Fruit fly (Drosophila melanogaster): ENCODE results near the gene vls.

The vls gene

dm6 chr2L:20097105-20097631, 31.7 kb upstream of the vls start, which contains the start of the genes mRpS18B and Kua (continued):
- TF ChIP-seq CG6654 (GFP tag; optimal IDR thresholded peaks at IDR 0.05) = peak; percentile 17
- TF ChIP-seq sqz (GFP tag; optimal IDR thresholded peaks at IDR 0.05) = no peak
- TF ChIP-seq CG11696 (GFP tag; IDR thresholded peaks at IDR 0.05) = no peak
- TF ChIP-seq CG9876 (GFP tag; optimal IDR thresholded peaks at IDR 0.05) = no peak
- TF ChIP-seq MESR4 (GFP tag; optimal IDR thresholded peaks at IDR 0.05) = peak; percentile 40
- no peak for TF ChIP-seq p53 (GFP tag; optimal IDR thresholded peaks at IDR 0.05)
- TF ChIP-seq ham (GFP tag; IDR thresholded peaks at IDR 0.05) = no peak
- TF ChIP-seq CG4854 (GFP tag; optimal IDR thresholded peaks at IDR 0.05) = no peak
- peak; percentile 62 for TF ChIP-seq NfI (GFP tag; optimal IDR thresholded peaks at IDR 0.05)
- no peak for TF ChIP-seq cad (GFP tag; optimal IDR thresholded peaks at IDR 0.05)
- peak; percentile 55 for TF ChIP-seq Hr3 (GFP tag; optimal IDR thresholded peaks at IDR 0.05)

DNA sequence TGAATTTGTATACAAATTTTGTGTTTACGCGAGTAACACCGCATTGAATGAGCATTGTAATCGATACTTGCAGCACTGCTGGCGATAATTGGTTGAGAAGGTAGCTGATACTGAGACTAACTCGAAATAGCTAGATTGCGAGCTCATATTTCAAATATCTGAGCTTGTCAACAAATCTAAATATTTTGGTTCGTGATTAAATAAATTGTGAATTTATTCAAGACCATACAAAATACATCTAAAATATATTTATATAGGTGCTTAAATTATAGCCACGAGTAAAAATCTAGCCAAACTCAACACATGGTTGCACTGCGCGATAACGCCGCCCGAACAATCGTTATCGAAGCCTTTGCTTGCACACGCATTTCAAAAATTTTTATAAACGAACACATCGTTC, 28.3 kb upstream of the vls start, which contains the start of the genes Taf13 and nesd:
Gene Taf13 (minus strand): TSS at position 56 of the 400 bp plus-strand sequence.
Gene nesd (plus strand): TSS at position 179 of the 400 bp plus-strand sequence.
- TF ChIP-seq CG34376 (GFP tag; optimal IDR thresholded peaks at IDR 0.05) = peak; percentile 19
- no peak for TF ChIP-seq fd3F (GFP tag; optimal IDR thresholded peaks at IDR 0.05)
- no peak; the same call in 1 of the 2 replicates for TF ChIP-seq Adf1 (GFP tag; IDR thresholded peaks at IDR 0.05)
- peak; percentile 76 for TF ChIP-seq pzg (GFP tag; optimal IDR thresholded peaks at IDR 0.05)
- TF ChIP-seq tll (GFP tag; optimal IDR thresholded peaks at IDR 0.05) = peak; percentile 2 to 93
- peak; percentile 46 for TF ChIP-seq dmrt11E (tag; optimal IDR thresholded peaks at IDR 0.05)
- TF ChIP-seq ham (GFP tag; IDR thresholded peaks at IDR 0.05) = no peak
- TF ChIP-seq nmo (GFP tag; optimal IDR thresholded peaks at IDR 0.05) = peak; percentile 79
- TF ChIP-seq CG3995 (GFP tag; optimal IDR thresholded peaks at IDR 0.05) = peak; percentile 39
- peak; percentile 46 for TF ChIP-seq slbo (GFP tag; IDR thresholded peaks at IDR 0.05)
- peak; percentile 64 for TF ChIP-seq Max (GFP tag; optimal IDR thresholded peaks at IDR 0.05)
- TF ChIP-seq CG9437 (GFP tag; optimal IDR thresholded peaks at IDR 0.05) = peak; percentile 35
- TF ChIP-seq CG30403 (GFP tag; optimal IDR thresholded peaks at IDR 0.05) = peak; percentile 62
- TF ChIP-seq dysf (GFP tag; IDR thresholded peaks at IDR 0.05) = peak; percentile 44; the same call in 1 of the 3 replicates
- TF ChIP-seq bowl (GFP tag; IDR thresholded peaks at IDR 0.05) = no peak
- TF ChIP-seq Hr51 (GFP tag; optimal IDR thresholded peaks at IDR 0.05) = peak; percentile 25 to 40
- TF ChIP-seq CG10366 (GFP tag; IDR thresholded peaks at IDR 0.05) = no peak
- no peak for TF ChIP-seq pan (optimal IDR thresholded peaks at IDR 0.05)
- no peak for TF ChIP-seq pan (GFP tag; optimal IDR thresholded peaks at IDR 0.05 in 1 of 2, IDR thresholded peaks at IDR 0.05 in 1 of 2)
- peak; percentile 58; the same call in 1 of the 2 replicates for TF ChIP-seq CG2129 (GFP tag; IDR thresholded peaks at IDR 0.05; ENCODE audit: partially characterized antibody)
- no peak for TF ChIP-seq CG3838 (GFP tag; optimal IDR thresholded peaks at IDR 0.05)
- no peak for TF ChIP-seq CG10274 (GFP tag; optimal IDR thresholded peaks at IDR 0.05)
- peak; percentile 69 for TF ChIP-seq Sry-δ (GFP tag; optimal IDR thresholded peaks at IDR 0.05)
- peak; percentile 56 for TF ChIP-seq CG6689 (GFP tag; IDR thresholded peaks at IDR 0.05)
- TF ChIP-seq klu (GFP tag; IDR thresholded peaks at IDR 0.05) = no peak
- no peak for TF ChIP-seq CG14667 (GFP tag; IDR thresholded peaks at IDR 0.05)
- peak; percentile 31; the same call in 1 of the 2 replicates for TF ChIP-seq Xrp1 (GFP tag; IDR thresholded peaks at IDR 0.05)
- peak; percentile 71 for TF ChIP-seq CG17186 (GFP tag; optimal IDR thresholded peaks at IDR 0.05)
- TF ChIP-seq CG30020 (tag; optimal IDR thresholded peaks at IDR 0.05) = peak; percentile 80
- peak; percentile 41 for TF ChIP-seq Abd-B (GFP tag; optimal IDR thresholded peaks at IDR 0.05)
- no peak for TF ChIP-seq scrt (GFP tag; optimal IDR thresholded peaks at IDR 0.05)
- TF ChIP-seq CG17361 (GFP tag; IDR thresholded peaks at IDR 0.05) = peak; percentile 77
- peak; percentile 26 for TF ChIP-seq unpg (GFP tag; optimal IDR thresholded peaks at IDR 0.05)
- TF ChIP-seq CG4424 (GFP tag; optimal IDR thresholded peaks at IDR 0.05) = peak; percentile 38
- TF ChIP-seq CG33557 (GFP tag; optimal IDR thresholded peaks at IDR 0.05) = peak; percentile 30
- peak; percentile 48 for TF ChIP-seq bbx (GFP tag; IDR thresholded peaks at IDR 0.05; ENCODE audit: partially characterized antibody)
- no peak for TF ChIP-seq Hr39 (optimal IDR thresholded peaks at IDR 0.05)
- TF ChIP-seq CG12659 (GFP tag; optimal IDR thresholded peaks at IDR 0.05) = peak; percentile 60
- TF ChIP-seq chif (GFP tag; optimal IDR thresholded peaks at IDR 0.05) = peak in 1 of 2 experiments; percentile 26

Data from whole organism, embryonic.